Worm (Caenorhabditis elegans) whole organism, young adult: Measurements from ENCODE around the gene Y53G8AL.3.

Experiments
- B0019.2 ChIP-seq: fragments of 200-800 bp; sonication (Bioruptor generic); conservative IDR thresholded peaks from 2 replicates; pipeline ENCODE4 v1.3.6; 2022; ENCODE audit warnings: missing genetic modification reagents, missing genetic modification characterization, missing compliant biosample characterization
- B0261.1 ChIP-seq: sonication (generic microtip); optimal IDR thresholded peaks from 2 replicates; lab custom pipeline; 2016; ENCODE audit warnings: mild to moderate bottlenecking, missing genetic modification characterization, moderate library complexity, missing compliant biosample characterization
- B0336.3 ChIP-seq: fragments of 200-800 bp; sonication (Bioruptor generic); IDR thresholded peaks from 2 replicates; pipeline ENCODE4 v1.3.6; 2022; ENCODE audit warnings: missing genetic modification characterization, missing compliant biosample characterization
- C17E4.6 ChIP-seq: fragments of 200-800 bp; sonication (Bioruptor generic); IDR thresholded peaks from 2 replicates; pipeline ENCODE4 v1.3.6; 2022; ENCODE audit warnings: missing genetic modification reagents, missing genetic modification characterization, missing compliant biosample characterization
- F23B12.7 ChIP-seq: sonication (generic microtip); optimal IDR thresholded peaks from 2 replicates; lab custom pipeline; 2017; ENCODE audit warnings: missing genetic modification characterization, mild to moderate bottlenecking, missing compliant biosample characterization, antibody characterized with exemption, moderate library complexity; ENCODE audit not compliant: insufficient read depth
- F37B4.10 ChIP-seq: fragments of 200-800 bp; sonication (Bioruptor generic); IDR thresholded peaks from 2 replicates; pipeline ENCODE4 v1.3.6; 2022; ENCODE audit warnings: missing genetic modification characterization, missing compliant biosample characterization
- F39B2.1 ChIP-seq: fragments of 200-800 bp; sonication (Bioruptor generic); IDR thresholded peaks from 2 replicates; pipeline ENCODE4 v1.3.6; 2022; ENCODE audit warnings: missing genetic modification reagents, missing genetic modification characterization, missing compliant biosample characterization
- F57C9.4 ChIP-seq: sonication (generic microtip); optimal IDR thresholded peaks from 2 replicates; lab custom pipeline; 2017; ENCODE audit warnings: mild to moderate bottlenecking, missing genetic modification characterization, missing compliant biosample characterization
- K11D2.4 ChIP-seq: fragments of 200-800 bp; sonication (Bioruptor generic); IDR thresholded peaks from 2 replicates; pipeline ENCODE4 v1.3.6; 2022; ENCODE audit warnings: missing genetic modification reagents, missing genetic modification characterization, missing compliant biosample characterization
- K12H6.12 ChIP-seq: fragments of 200-800 bp; sonication (Bioruptor generic); optimal IDR thresholded peaks from 2 replicates; lab custom pipeline; 2018; ENCODE audit warnings: mild to moderate bottlenecking, missing genetic modification characterization, missing compliant biosample characterization
- T07F8.4 ChIP-seq: sonication (generic microtip); optimal IDR thresholded peaks from 2 replicates; lab custom pipeline; 2016; ENCODE audit warnings: mild to moderate bottlenecking, missing genetic modification characterization, moderate library complexity, missing compliant biosample characterization
- atf-7 ChIP-seq: sonication (generic microtip); optimal IDR thresholded peaks from 2 replicates; lab custom pipeline; 2017; ENCODE audit warnings: mild to moderate bottlenecking, missing genetic modification characterization, missing compliant biosample characterization
- attf-3 ChIP-seq: fragments of 200-800 bp; sonication (Bioruptor generic); conservative IDR thresholded peaks from 2 replicates; pipeline ENCODE4 v1.3.6; 2022; ENCODE audit warnings: missing genetic modification reagents, missing genetic modification characterization, missing compliant biosample characterization
- attf-5 ChIP-seq: fragments of 200-800 bp; sonication (Bioruptor generic); optimal IDR thresholded peaks from 2 replicates; lab custom pipeline; 2018; ENCODE audit warnings: mild to moderate bottlenecking, missing genetic modification characterization, missing compliant biosample characterization
- attf-6 ChIP-seq: fragments of 200-800 bp; sonication (Bioruptor generic); IDR thresholded peaks from 2 replicates; pipeline ENCODE4 v1.3.6; 2022; ENCODE audit warnings: missing genetic modification reagents, missing genetic modification characterization, missing compliant biosample characterization
- ccch-3 ChIP-seq: fragments of 200-800 bp; sonication (Bioruptor generic); optimal IDR thresholded peaks from 2 replicates; lab custom pipeline; 2018; ENCODE audit warnings: mild to moderate bottlenecking, missing genetic modification characterization, missing compliant biosample characterization
- cebp-1 ChIP-seq, 2 experiments: fragments of 200-800 bp in 1 of 2; sonication (Bioruptor generic) in 1 of 2; sonication (generic microtip) in 1 of 2; IDR thresholded peaks in 1 of 2; optimal IDR thresholded peaks in 1 of 2; 2 replicates each; pipeline versions ENCODE4 v1.3.6 to Lab custom; 2017 to 2022; ENCODE audit warnings: missing compliant biosample characterization in 2 of 2, missing genetic modification characterization in 2 of 2, mild to moderate bottlenecking in 1 of 2, missing genetic modification reagents in 1 of 2, moderate library complexity in 1 of 2
- ceh-27 ChIP-seq: fragments of 200-800 bp; sonication (Bioruptor generic); optimal IDR thresholded peaks from 2 replicates; lab custom pipeline; 2018; ENCODE audit warnings: mild to moderate bottlenecking, missing genetic modification characterization, moderate library complexity, missing compliant biosample characterization
- ceh-58 ChIP-seq: fragments of 200-800 bp; sonication (Bioruptor generic); IDR thresholded peaks from 2 replicates; pipeline ENCODE4 v1.3.6; 2022; ENCODE audit warnings: missing genetic modification characterization, missing compliant biosample characterization
- ceh-79 ChIP-seq: sonication (generic microtip); optimal IDR thresholded peaks from 2 replicates; lab custom pipeline; 2017; ENCODE audit warnings: mild to moderate bottlenecking, missing genetic modification characterization, missing compliant biosample characterization
- chd-7 ChIP-seq: sonication (generic microtip); optimal IDR thresholded peaks from 2 replicates; lab custom pipeline; 2016; ENCODE audit warnings: mild to moderate bottlenecking, missing genetic modification characterization, moderate library complexity, missing compliant biosample characterization
- dox-1 ChIP-seq: fragments of 200-800 bp; sonication (Bioruptor generic); IDR thresholded peaks from 2 replicates; pipeline ENCODE4 v1.3.6; 2022; ENCODE audit warnings: missing genetic modification reagents, missing genetic modification characterization, missing compliant biosample characterization
- egrh-3 ChIP-seq: fragments of 200-800 bp; sonication (Bioruptor generic); IDR thresholded peaks from 2 replicates; pipeline ENCODE4 v1.3.6; 2022; ENCODE audit warnings: missing genetic modification reagents, missing genetic modification characterization, missing compliant biosample characterization
- ets-4 ChIP-seq: fragments of 200-800 bp; sonication (Bioruptor generic); optimal IDR thresholded peaks from 2 replicates; lab custom pipeline; 2018; ENCODE audit warnings: mild to moderate bottlenecking, missing genetic modification characterization, missing compliant biosample characterization
- hlh-12 ChIP-seq: sonication (generic microtip); optimal IDR thresholded peaks from 2 replicates; lab custom pipeline; 2016; ENCODE audit warnings: missing genetic modification characterization, missing compliant biosample characterization
- hmg-1.2 ChIP-seq: fragments of 200-800 bp; sonication (Bioruptor generic); IDR thresholded peaks from 2 replicates; pipeline ENCODE4 v1.3.6; 2022; ENCODE audit warnings: missing genetic modification reagents, missing genetic modification characterization, missing compliant biosample characterization
- hrde-1 ChIP-seq: sonication (generic microtip); optimal IDR thresholded peaks from 2 replicates; lab custom pipeline; 2016; ENCODE audit warnings: missing genetic modification characterization, mild to moderate bottlenecking, missing compliant biosample characterization, moderate library complexity, missing genotype, missing genetic modification reagents, borderline replicate concordance
- lin-35 ChIP-seq, 3 experiments: fragments of 150-350 bp in 2 of 3; sonication (generic microtip) in 1 of 3; optimal IDR thresholded peaks; 2 replicates each; lab custom pipeline; 2014 to 2018; ENCODE audit warnings: missing biosample characterization in 3 of 3, missing genetic modification characterization in 3 of 3, missing genetic modification reagents in 3 of 3
- lin-40 ChIP-seq: sonication (generic microtip); optimal IDR thresholded peaks from 2 replicates; lab custom pipeline; 2016; ENCODE audit warnings: missing genetic modification characterization, mild to moderate bottlenecking, missing compliant biosample characterization, missing genotype, missing genetic modification reagents
- lin-54 ChIP-seq: fragments of 200-800 bp; sonication (Bioruptor generic); optimal IDR thresholded peaks from 2 replicates; lab custom pipeline; 2018; ENCODE audit warnings: mild to moderate bottlenecking, missing genetic modification characterization, missing compliant biosample characterization
- lsl-1 ChIP-seq: fragments of 200-800 bp; sonication (Bioruptor generic); optimal IDR thresholded peaks from 2 replicates; lab custom pipeline; 2018; ENCODE audit warnings: mild to moderate bottlenecking, missing genetic modification characterization, moderate library complexity, missing compliant biosample characterization
- madf-8 ChIP-seq: fragments of 200-800 bp; sonication (Bioruptor generic); conservative IDR thresholded peaks from 2 replicates; pipeline ENCODE4 v1.3.6; 2022; ENCODE audit warnings: missing genetic modification reagents, missing genetic modification characterization, missing compliant biosample characterization
- mes-4 ChIP-seq: sonication (generic microtip); optimal IDR thresholded peaks from 2 replicates; lab custom pipeline; 2016; ENCODE audit warnings: missing genotype, missing genetic modification characterization, missing compliant biosample characterization
- nfyb-1 ChIP-seq: fragments of 200-800 bp; sonication (Bioruptor generic); IDR thresholded peaks from 2 replicates; pipeline ENCODE4 v1.3.6; 2022; ENCODE audit warnings: missing genetic modification reagents, missing genetic modification characterization, missing compliant biosample characterization
- nhr-120 ChIP-seq: fragments of 200-800 bp; sonication (Bioruptor generic); IDR thresholded peaks from 2 replicates; pipeline ENCODE4 v1.3.6; 2022; ENCODE audit warnings: missing genetic modification characterization, missing compliant biosample characterization
- nhr-80 ChIP-seq: sonication (generic microtip); optimal IDR thresholded peaks from 2 replicates; lab custom pipeline; 2016; ENCODE audit warnings: missing genetic modification characterization, missing compliant biosample characterization
- nhr-90 ChIP-seq: sonication (generic microtip); optimal IDR thresholded peaks from 2 replicates; lab custom pipeline; 2016; ENCODE audit warnings: missing genotype, mild to moderate bottlenecking, missing genetic modification characterization, missing compliant biosample characterization
- rcor-1 ChIP-seq: fragments of 200-800 bp; sonication (Bioruptor generic); IDR thresholded peaks from 2 replicates; pipeline ENCODE4 v1.3.6; 2022; ENCODE audit warnings: missing genetic modification reagents, missing genetic modification characterization, missing compliant biosample characterization
- repo-1 ChIP-seq: sonication (generic microtip); optimal IDR thresholded peaks from 2 replicates; lab custom pipeline; 2017; ENCODE audit warnings: mild to moderate bottlenecking, missing genetic modification characterization, missing compliant biosample characterization
- somi-1 ChIP-seq: fragments of 200-800 bp; sonication (Bioruptor generic); optimal IDR thresholded peaks from 2 replicates; lab custom pipeline; 2018; ENCODE audit warnings: mild to moderate bottlenecking, missing genetic modification characterization, missing compliant biosample characterization
- tbp1 ChIP-seq: fragments of 200-800 bp; sonication (Bioruptor generic); optimal IDR thresholded peaks from 2 replicates; lab custom pipeline; 2018; ENCODE audit warnings: mild to moderate bottlenecking, missing genetic modification characterization, missing compliant biosample characterization
- zfh-2 ChIP-seq: fragments of 200-800 bp; sonication (Bioruptor generic); conservative IDR thresholded peaks from 2 replicates; pipeline ENCODE4 v1.3.6; 2022; ENCODE audit warnings: missing genetic modification reagents, missing genetic modification characterization, missing compliant biosample characterization
- ztf-18 ChIP-seq: sonication (generic microtip); optimal IDR thresholded peaks from 2 replicates; lab custom pipeline; 2016; ENCODE audit warnings: missing genotype, mild to moderate bottlenecking, missing genetic modification characterization, missing compliant biosample characterization
- ztf-26 ChIP-seq: sonication (generic microtip); optimal IDR thresholded peaks from 2 replicates; lab custom pipeline; 2017; ENCODE audit warnings: missing genetic modification characterization, missing compliant biosample characterization
- ztf-3 ChIP-seq: fragments of 200-800 bp; sonication (Bioruptor generic); optimal IDR thresholded peaks from 2 replicates; lab custom pipeline; 2018; ENCODE audit warnings: mild to moderate bottlenecking, missing genetic modification characterization, missing compliant biosample characterization

Gene Y53G8AL.3

DNA sequence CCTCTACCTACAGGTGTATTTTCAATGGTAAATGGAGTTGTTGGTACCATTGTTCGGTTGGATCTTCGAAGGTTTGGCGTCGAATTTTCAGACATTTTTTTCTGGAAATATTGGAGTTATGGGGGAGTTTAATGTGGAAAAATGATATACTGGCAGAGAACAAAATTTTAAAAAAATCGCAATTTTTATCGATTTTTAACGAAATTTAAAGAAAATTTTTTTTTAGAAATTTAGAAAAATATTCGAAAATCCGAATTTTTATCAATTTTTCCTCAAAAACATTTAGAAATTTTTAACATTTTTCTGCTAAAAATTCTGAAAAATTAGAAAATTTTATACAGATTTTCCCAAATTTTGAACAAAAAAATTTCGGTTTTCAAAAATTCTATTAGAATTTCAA, 25.7 kb upstream of the Y53G8AL.3 start, which contains the start of gene Y53G8AM.8:
TSS of gene Y53G8AM.8 (minus strand) at position 101 of the 400 bp plus-strand sequence.
- TF ChIP-seq attf-3 (GFP tag; lab: Robert Waterston, UW), result no peak
- TF ChIP-seq ceh-79, result no peak
- no peak for TF ChIP-seq ccch-3 (GFP tag; lab: Kevin White, UChicago)
- no peak for TF ChIP-seq rcor-1 (GFP tag; lab: Robert Waterston, UW)
- no peak for TF ChIP-seq nhr-90
- TF ChIP-seq, all 124 proteins: peak for 0

ce11 chrIII:3273141-3273540, 20.2 kb upstream of the Y53G8AL.3 start:
- TF ChIP-seq lsl-1 (no peak), attf-5 (peak; percentile 23), ceh-58 (GFP tag; lab: Robert Waterston, UW) (no peak), F23B12.7 (tag; lab: Kevin White, UChicago) (no peak), ztf-3 (GFP tag; lab: Kevin White, UChicago) (no peak), lin-35 (GFP tag; optimal IDR thresholded peaks at IDR 0.05; lab: Kevin White, UChicago) (no peak), B0019.2 (GFP tag; lab: Robert Waterston, UW) (no peak), lin-40 (tag; lab: Kevin White, UChicago) (peak; percentile 10), F37B4.10 (GFP tag; lab: Robert Waterston, UW) (no peak), cebp-1 (GFP tag; IDR thresholded peaks at IDR 0.05; lab: Robert Waterston, UW) (no peak), cebp-1 (tag; optimal IDR thresholded peaks at IDR 0.05; lab: Kevin White, UChicago) (peak; percentile 13), nfyb-1 (GFP tag; lab: Robert Waterston, UW) (no peak), madf-8 (GFP tag; lab: Robert Waterston, UW) (no peak), mes-4 (tag; lab: Kevin White, UChicago) (no peak), attf-6 (GFP tag; lab: Robert Waterston, UW) (no peak), repo-1 (tag; lab: Kevin White, UChicago) (no peak), hmg-1.2 (GFP tag; lab: Robert Waterston, UW) (peak; percentile 26; the same call in 1 of the 2 replicates), dox-1 (GFP tag; lab: Robert Waterston, UW) (0 out of 2 replicates have a peak, but pooled peaks have one; percentile 6), B0261.1 (tag; lab: Kevin White, UChicago) (no peak), C17E4.6 (no peak)

ce11 chrIII:3271682-3272081, 18.7 kb upstream of the Y53G8AL.3 start:
- TF ChIP-seq nfyb-1 (GFP tag; lab: Robert Waterston, UW) (no peak), ceh-27 (GFP tag; lab: Kevin White, UChicago) (peak; percentile 33), tbp1 (GFP tag; lab: Kevin White, UChicago) (peak; percentile 35), somi-1 (GFP tag; lab: Kevin White, UChicago) (peak; percentile 90), atf-7 (tag; lab: Kevin White, UChicago) (peak; percentile 5), ets-4 (GFP tag; lab: Kevin White, UChicago) (peak; percentile 15), egrh-3 (GFP tag; lab: Robert Waterston, UW) (peak; percentile 81), zfh-2 (peak; percentile 96), nhr-120 (GFP tag; lab: Robert Waterston, UW) (no peak), lin-40 (tag; lab: Kevin White, UChicago) (peak; percentile 91), ztf-18 (tag; lab: Kevin White, UChicago) (no peak), hrde-1 (no peak), repo-1 (tag; lab: Kevin White, UChicago) (peak; percentile 32), T07F8.4 (tag; lab: Kevin White, UChicago) (no peak), lin-54 (peak; percentile 20), chd-7 (tag; lab: Kevin White, UChicago) (peak; percentile 53), F57C9.4 (tag; lab: Kevin White, UChicago) (no peak), ztf-26 (peak; percentile 83), madf-8 (GFP tag; lab: Robert Waterston, UW) (no peak), nhr-80 (peak; percentile 58), B0336.3 (GFP tag; lab: Robert Waterston, UW) (peak; percentile 68), rcor-1 (GFP tag; lab: Robert Waterston, UW) (no peak), F39B2.1 (no peak), K12H6.12 (tag; lab: Kevin White, UChicago) (peak; percentile 46), hlh-12 (tag; lab: Kevin White, UChicago) (no peak), attf-5 (peak; percentile 35), K11D2.4 (GFP tag; lab: Robert Waterston, UW) (peak; percentile 68; the same call in 1 of the 2 replicates), dox-1 (GFP tag; lab: Robert Waterston, UW) (peak; percentile 76)
